Fruit fly (Drosophila melanogaster) Kc167 (cell line): ENCODE results near the gene Snx6.

Experiments
- h ChIP-seq: fragments of >200 bp; optimal IDR thresholded peaks from 3 replicates; lab custom pipeline; 2018; ENCODE audit warnings: missing external identifiers
- insv ChIP-seq: fragments of >200 bp; optimal IDR thresholded peaks from 3 replicates; lab custom pipeline; 2018; ENCODE audit warnings: missing external identifiers
- psq ChIP-seq: fragments of >200 bp; optimal IDR thresholded peaks from 2 replicates; lab custom pipeline; 2017; ENCODE audit warnings: missing external identifiers

- no peak for TF ChIP-seq psq (lab: Kevin White, UChicago)
- TF ChIP-seq h (lab: Kevin White, UChicago), result no peak
- no peak for TF ChIP-seq insv (lab: Kevin White, UChicago)
Measured at dm6 chr2L:8202569-8202968, 18.0 kb downstream of the Snx6 start.
